Fruit fly (Drosophila melanogaster) whole organism, prepupa: ENCODE measurements around the gene Tcs6.
A peak's percentile ranks its signal among the peaks of the same experiment; 100 is the strongest.

Source experiments
- Blimp-1 ChIP-seq: fragments of 200-800 bp; sonication (Bioruptor generic); optimal IDR thresholded peaks from 3 replicates; lab custom pipeline; 2017; ENCODE audit warnings: missing biosample characterization, missing genetic modification characterization, mild to moderate bottlenecking, moderate library complexity, missing genetic modification reagents
- CG10669 ChIP-seq: fragments of 200-800 bp; sonication (Bioruptor generic); optimal IDR thresholded peaks from 3 replicates; lab custom pipeline; 2018; ENCODE audit warnings: missing biosample characterization, mild to moderate bottlenecking, missing genetic modification characterization, moderate library complexity
- CG11294 ChIP-seq: fragments of 200-800 bp; sonication (Bioruptor generic); IDR thresholded peaks from 2 replicates; pipeline ENCODE4 v1.3.6; 2022; ENCODE audit warnings: missing biosample characterization, missing genetic modification characterization
- CG15336 ChIP-seq: fragments of 200-800 bp; sonication (Bioruptor generic); IDR thresholded peaks from 2 replicates; pipeline ENCODE4 v1.3.6; 2022; ENCODE audit warnings: missing biosample characterization, missing genetic modification characterization
- CG16779 ChIP-seq: fragments of 200-800 bp; sonication (Bioruptor generic); optimal IDR thresholded peaks from 3 replicates; lab custom pipeline; 2017; ENCODE audit warnings: missing biosample characterization, mild to moderate bottlenecking, missing genetic modification characterization
- CG3032 ChIP-seq: fragments of 200-800 bp; optimal IDR thresholded peaks from 2 replicates; lab custom pipeline; 2019; ENCODE audit warnings: missing biosample characterization, mild to moderate bottlenecking, missing genetic modification characterization, moderate library complexity
- CG31627 ChIP-seq: fragments of 200-800 bp; sonication (Bioruptor generic); optimal IDR thresholded peaks from 3 replicates; lab custom pipeline; 2016; ENCODE audit warnings: missing biosample characterization, missing genetic modification characterization
- CG32006 ChIP-seq: fragments of 200-800 bp; sonication (Bioruptor generic); optimal IDR thresholded peaks from 3 replicates; lab custom pipeline; 2017; ENCODE audit warnings: missing biosample characterization, mild to moderate bottlenecking, missing genetic modification characterization
- CG34406 ChIP-seq: fragments of 200-800 bp; sonication (Bioruptor generic); optimal IDR thresholded peaks from 3 replicates; lab custom pipeline; 2016; ENCODE audit warnings: missing biosample characterization, missing genetic modification characterization
- CG3919 ChIP-seq: fragments of 200-800 bp; sonication (Bioruptor generic); optimal IDR thresholded peaks from 3 replicates; lab custom pipeline; 2016; ENCODE audit warnings: missing biosample characterization, missing genetic modification characterization
- CG6163 ChIP-seq: fragments of 200-800 bp; sonication (Bioruptor generic); IDR thresholded peaks from 3 replicates; pipeline ENCODE4 v1.3.6; 2022; ENCODE audit warnings: missing biosample characterization, missing genetic modification characterization
- CG6276 ChIP-seq: fragments of 200-800 bp; sonication (Bioruptor generic); optimal IDR thresholded peaks from 2 replicates; lab custom pipeline; 2017; ENCODE audit warnings: missing biosample characterization, mild to moderate bottlenecking, missing genetic modification characterization
- CG6792 ChIP-seq: fragments of 200-800 bp; sonication (Bioruptor generic); optimal IDR thresholded peaks from 3 replicates; lab custom pipeline; 2016; ENCODE audit warnings: missing biosample characterization, missing genetic modification characterization
- CG6808 ChIP-seq: fragments of 200-800 bp; sonication (Bioruptor generic); optimal IDR thresholded peaks from 3 replicates; lab custom pipeline; 2017; ENCODE audit warnings: missing biosample characterization, missing genetic modification characterization, mild to moderate bottlenecking, moderate library complexity, missing genetic modification reagents
- CG6854 ChIP-seq: fragments of 200-800 bp; sonication (Bioruptor generic); optimal IDR thresholded peaks from 2 replicates; lab custom pipeline; 2017; ENCODE audit warnings: missing biosample characterization, mild to moderate bottlenecking, missing genetic modification characterization
- CG7368 ChIP-seq: fragments of 200-800 bp; sonication (Bioruptor generic); optimal IDR thresholded peaks from 3 replicates; lab custom pipeline; 2016; ENCODE audit warnings: missing biosample characterization, missing genetic modification characterization
- CG8119 ChIP-seq: fragments of 200-800 bp; sonication (Bioruptor generic); IDR thresholded peaks from 3 replicates; pipeline ENCODE4 v1.3.6; 2022; ENCODE audit warnings: missing biosample characterization, missing genetic modification characterization
- CG8319 ChIP-seq: fragments of 200-800 bp; sonication (Bioruptor generic); optimal IDR thresholded peaks from 3 replicates; lab custom pipeline; 2016; ENCODE audit warnings: missing biosample characterization, missing genetic modification characterization
- CG8632 ChIP-seq: fragments of 200-800 bp; sonication (Bioruptor generic); optimal IDR thresholded peaks from 3 replicates; lab custom pipeline; 2016; ENCODE audit warnings: missing biosample characterization, missing genetic modification characterization
- CG9139 ChIP-seq: fragments of 200-800 bp; sonication (Bioruptor generic); optimal IDR thresholded peaks from 3 replicates; lab custom pipeline; 2017; ENCODE audit warnings: missing biosample characterization, mild to moderate bottlenecking, missing genetic modification characterization
- Eip75B ChIP-seq: fragments of 200-800 bp; sonication (Bioruptor generic); optimal IDR thresholded peaks from 3 replicates; lab custom pipeline; 2016; ENCODE audit warnings: missing biosample characterization, missing genetic modification characterization
- Eip78C ChIP-seq: fragments of 200-800 bp; sonication (Bioruptor generic); peaks from one replicate; lab custom pipeline; 2016; ENCODE audit warnings: missing biosample characterization, missing genetic modification characterization
- Ets21C ChIP-seq: fragments of 200-800 bp; sonication (Bioruptor generic); optimal IDR thresholded peaks from 3 replicates; lab custom pipeline; 2016; ENCODE audit warnings: missing biosample characterization, missing genetic modification characterization
- Ets96B ChIP-seq: fragments of 200-800 bp; optimal IDR thresholded peaks from 2 replicates; lab custom pipeline; 2019; ENCODE audit warnings: missing biosample characterization, mild to moderate bottlenecking, missing genetic modification characterization, moderate library complexity
- Gug ChIP-seq: fragments of 200-800 bp; sonication (Bioruptor generic); IDR thresholded peaks from 2 replicates; pipeline ENCODE4 v1.3.6; 2022; ENCODE audit warnings: missing biosample characterization, missing genetic modification characterization
- Hr38 ChIP-seq: sonication (Bioruptor generic); optimal IDR thresholded peaks from 2 replicates; lab custom pipeline; 2016; ENCODE audit warnings: missing biosample characterization, missing genetic modification characterization
- Hr39 ChIP-seq: fragments of 200-800 bp; sonication (Bioruptor generic); optimal IDR thresholded peaks from 2 replicates; lab custom pipeline; 2016; ENCODE audit warnings: missing biosample characterization, missing genetic modification characterization
- Lpt ChIP-seq: fragments of 200-800 bp; sonication (Bioruptor generic); optimal IDR thresholded peaks from 3 replicates; lab custom pipeline; 2016; ENCODE audit warnings: missing biosample characterization, missing genetic modification characterization
- Met ChIP-seq: fragments of 200-800 bp; sonication (Bioruptor generic); optimal IDR thresholded peaks from 3 replicates; lab custom pipeline; 2016; ENCODE audit warnings: missing biosample characterization, missing genetic modification characterization
- OdsH ChIP-seq: fragments of 200-800 bp; sonication (Bioruptor generic); optimal IDR thresholded peaks from 3 replicates; lab custom pipeline; 2016; ENCODE audit warnings: missing biosample characterization, missing genetic modification characterization
- Sox102F ChIP-seq: fragments of 200-800 bp; sonication (Bioruptor generic); optimal IDR thresholded peaks from 2 replicates; lab custom pipeline; 2016; ENCODE audit warnings: missing biosample characterization, mild to moderate bottlenecking, missing genetic modification characterization
- achi ChIP-seq: fragments of 200-800 bp; sonication (Bioruptor generic); optimal IDR thresholded peaks from 3 replicates; lab custom pipeline; 2016; ENCODE audit warnings: missing biosample characterization, missing genetic modification characterization
- acj6 ChIP-seq: fragments of 200-800 bp; sonication (Bioruptor generic); optimal IDR thresholded peaks from 3 replicates; lab custom pipeline; 2016; ENCODE audit warnings: missing biosample characterization, missing genetic modification characterization
- dac ChIP-seq: fragments of 200-800 bp; sonication (Bioruptor generic); optimal IDR thresholded peaks from 2 replicates; lab custom pipeline; 2017; ENCODE audit warnings: missing biosample characterization, mild to moderate bottlenecking, missing genetic modification characterization
- dsx ChIP-seq: fragments of 200-800 bp; optimal IDR thresholded peaks from 3 replicates; lab custom pipeline; 2019; ENCODE audit warnings: missing biosample characterization, mild to moderate bottlenecking, missing genetic modification characterization, moderate library complexity; ENCODE audit not compliant: poor library complexity, severe bottlenecking
- eg ChIP-seq: fragments of 200-800 bp; sonication (Bioruptor generic); IDR thresholded peaks from 3 replicates; pipeline ENCODE4 v1.3.6; 2022; ENCODE audit warnings: missing biosample characterization, missing genetic modification characterization
- esn ChIP-seq: fragments of 200-800 bp; sonication (Bioruptor generic); optimal IDR thresholded peaks from 2 replicates; lab custom pipeline; 2016; ENCODE audit warnings: missing biosample characterization, mild to moderate bottlenecking, missing genetic modification characterization, moderate library complexity
- fd59A ChIP-seq: fragments of 200-800 bp; sonication (Bioruptor generic); optimal IDR thresholded peaks from 2 replicates; lab custom pipeline; 2017; ENCODE audit warnings: missing biosample characterization, mild to moderate bottlenecking, missing genetic modification characterization, missing genetic modification reagents
- fd85E ChIP-seq: fragments of 200-800 bp; sonication (Bioruptor generic); optimal IDR thresholded peaks from 3 replicates; lab custom pipeline; 2016; ENCODE audit warnings: missing biosample characterization, missing genetic modification characterization
- fkh ChIP-seq: fragments of 200-800 bp; sonication (Bioruptor generic); optimal IDR thresholded peaks from 3 replicates; lab custom pipeline; 2017; ENCODE audit warnings: missing biosample characterization, mild to moderate bottlenecking, missing genetic modification characterization, moderate library complexity
- lz ChIP-seq: fragments of 200-800 bp; sonication (Bioruptor generic); optimal IDR thresholded peaks from 3 replicates; lab custom pipeline; 2016; ENCODE audit warnings: missing biosample characterization, missing genetic modification characterization
- net ChIP-seq: fragments of 200-800 bp; sonication (Bioruptor generic); optimal IDR thresholded peaks from 3 replicates; lab custom pipeline; 2016; ENCODE audit warnings: missing biosample characterization, missing genetic modification characterization
- pdm3 ChIP-seq: fragments of 200-800 bp; sonication (Bioruptor generic); optimal IDR thresholded peaks from 3 replicates; lab custom pipeline; 2016; ENCODE audit warnings: missing biosample characterization, missing genetic modification characterization
- salr ChIP-seq, 2 experiments: fragments of 200-800 bp; sonication (Bioruptor generic); optimal IDR thresholded peaks; 3 replicates each; lab custom pipeline; 2016 to 2018; ENCODE audit warnings: missing biosample characterization in 2 of 2, missing genetic modification characterization in 2 of 2, mild to moderate bottlenecking in 1 of 2
- spab ChIP-seq: fragments of 200-800 bp; sonication (Bioruptor generic); optimal IDR thresholded peaks from 2 replicates; lab custom pipeline; 2017; ENCODE audit warnings: missing biosample characterization, mild to moderate bottlenecking, missing genetic modification characterization, missing genetic modification reagents
- ss ChIP-seq, 2 experiments: fragments of 200-800 bp; sonication (Bioruptor generic); optimal IDR thresholded peaks; 2 replicates in 1 of 2; 3 replicates in 1 of 2; lab custom pipeline; 2017 to 2018; ENCODE audit warnings: mild to moderate bottlenecking in 2 of 2, missing biosample characterization in 2 of 2, missing genetic modification characterization in 2 of 2, moderate library complexity in 1 of 2
- svp ChIP-seq: fragments of 200-800 bp; sonication (Bioruptor generic); peaks from one replicate; lab custom pipeline; 2016; ENCODE audit warnings: missing biosample characterization, missing genetic modification characterization
- vri ChIP-seq: fragments of 200-800 bp; sonication (Bioruptor generic); optimal IDR thresholded peaks from 3 replicates; lab custom pipeline; 2016; ENCODE audit warnings: missing biosample characterization, mild to moderate bottlenecking, missing genetic modification characterization

The Tcs6 gene

DNA sequence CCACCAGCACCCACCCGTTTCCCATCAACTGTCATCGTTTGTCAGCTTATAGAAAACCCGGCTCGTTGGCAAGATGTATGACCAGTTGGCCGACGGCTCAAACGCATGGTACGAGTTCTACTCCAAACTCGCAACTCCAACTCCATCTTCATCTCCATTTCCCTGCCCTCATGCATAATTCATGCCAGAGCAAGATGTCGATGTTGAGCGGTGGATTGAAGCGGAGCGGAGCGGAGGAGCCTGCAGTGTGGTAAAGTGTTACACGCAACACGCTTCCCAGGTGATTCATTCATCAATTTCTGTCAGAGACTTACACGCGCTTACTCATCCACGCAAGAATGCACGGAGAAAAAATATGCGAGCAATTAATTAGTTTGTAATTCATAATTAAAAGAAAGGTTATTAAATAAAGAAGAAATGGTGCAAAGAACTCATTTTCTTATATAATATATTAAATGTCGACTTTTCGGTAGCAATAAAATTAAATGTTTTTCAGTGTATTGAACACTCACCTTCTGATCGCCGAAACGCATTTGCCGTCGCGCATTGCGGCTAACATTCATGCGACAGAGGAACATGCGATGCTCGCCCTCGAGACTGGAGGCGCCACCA is 23.5 kb upstream of the Tcs6 start (continued):
- TF ChIP-seq Hr39 (GFP tag; lab: Kevin White, UChicago) (peak; percentile 62), Sox102F (GFP tag; lab: Kevin White, UChicago) (peak; percentile 80), dac (peak; percentile 19), Hr38 (GFP tag; lab: Kevin White, UChicago) (no peak), acj6 (peak; percentile 81), CG8632 (GFP tag; lab: Kevin White, UChicago) (peak; percentile 60), fkh (GFP tag; lab: Kevin White, UChicago) (no peak), dsx (GFP tag; lab: Kevin White, UChicago) (peak; percentile 79), Ets21C (GFP tag; lab: Kevin White, UChicago) (peak; percentile 51)

DNA sequence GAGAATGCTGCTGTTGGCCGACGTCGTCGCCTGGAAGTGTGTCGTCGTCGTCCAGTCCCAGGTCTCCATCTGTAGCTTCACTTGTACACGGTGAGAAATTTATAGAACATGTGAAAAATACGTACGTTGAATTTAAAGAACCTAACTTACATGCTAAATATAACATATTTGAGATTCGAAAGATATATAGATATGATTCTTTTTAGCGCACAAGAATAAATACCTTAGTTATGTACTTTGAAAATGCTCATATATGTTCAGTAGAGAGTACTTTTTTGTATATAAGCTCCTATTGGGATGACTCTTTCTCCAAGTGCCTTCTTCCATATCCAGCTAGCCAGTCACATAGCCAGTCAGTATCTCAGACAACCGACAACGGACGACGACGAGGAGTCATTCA is 17.2 kb upstream of the Tcs6 start:
- TF ChIP-seq CG34406 (GFP tag; lab: Kevin White, UChicago) (no peak), CG10669 (peak; percentile 30), spab (GFP tag; lab: Kevin White, UChicago) (peak; percentile 29), Gug (GFP tag; lab: Robert Waterston, UW) (no peak), dac (no peak), Eip78C (GFP tag; lab: Kevin White, UChicago) (peak; percentile 81), CG7368 (GFP tag; lab: Kevin White, UChicago) (no peak), acj6 (no peak), Ets96B (tag; lab: Kevin White, UChicago) (peak; percentile 50), svp (peak; percentile 36), CG11294 (GFP tag; lab: Robert Waterston, UW) (no peak), dsx (GFP tag; lab: Kevin White, UChicago) (no peak), eg (GFP tag; lab: Robert Waterston, UW) (0 out of 3 replicates have a peak, but pooled peaks have one; percentile 22), Hr38 (GFP tag; lab: Kevin White, UChicago) (no peak), ss (GFP tag; optimal IDR thresholded peaks at IDR 0.05; lab: Kevin White, UChicago) (no peak), CG8319 (GFP tag; lab: Kevin White, UChicago) (no peak), OdsH (GFP tag; lab: Kevin White, UChicago) (peak; percentile 21), CG6163 (GFP tag; lab: Robert Waterston, UW) (no peak), CG15336 (0 out of 2 replicates have a peak, but pooled peaks have one; percentile 8), vri (GFP tag; lab: Kevin White, UChicago) (no peak), Met (GFP tag; lab: Kevin White, UChicago) (peak; percentile 25), CG6276 (GFP tag; lab: Kevin White, UChicago) (no peak), CG9139 (GFP tag; lab: Kevin White, UChicago) (no peak), fkh (GFP tag; lab: Kevin White, UChicago) (no peak), esn (GFP tag; lab: Kevin White, UChicago) (peak; percentile 25), CG6854 (no peak), fd59A (GFP tag; lab: Kevin White, UChicago) (no peak), CG32006 (GFP tag; lab: Kevin White, UChicago) (peak; percentile 33), CG8632 (GFP tag; lab: Kevin White, UChicago) (no peak), CG8119 (GFP tag; lab: Robert Waterston, UW) (no peak), CG3919 (peak; percentile 29), salr (GFP tag; optimal IDR thresholded peaks at IDR 0.05; lab: Kevin White, UChicago) (no peak), Ets21C (GFP tag; lab: Kevin White, UChicago) (no peak), net (no peak), Eip75B (GFP tag; lab: Kevin White, UChicago) (peak; percentile 26), Blimp-1 (GFP tag; lab: Kevin White, UChicago) (no peak), CG6792 (peak; percentile 36), Lpt (GFP tag; lab: Kevin White, UChicago) (no peak), CG31627 (GFP tag; lab: Kevin White, UChicago) (peak; percentile 4), CG16779 (tag; lab: Kevin White, UChicago) (no peak), CG3032 (tag; lab: Kevin White, UChicago) (peak; percentile 41), fd85E (no peak), CG6808 (GFP tag; lab: Kevin White, UChicago) (peak; percentile 48), lz (GFP tag; lab: Kevin White, UChicago) (no peak), achi (GFP tag; lab: Kevin White, UChicago) (peak; percentile 39), pdm3 (GFP tag; lab: Kevin White, UChicago) (peak; percentile 7)
